Fruit fly (Drosophila melanogaster): ENCODE results near the gene CG32462.

Gene CG32462

dm6 chr3L:22870378-22870777 is 17.1 kb upstream of the CG32462 start:
- TF ChIP-seq Eip93F (GFP tag; optimal IDR thresholded peaks at IDR 0.05) (no peak), spab (GFP tag; optimal IDR thresholded peaks at IDR 0.05) (no peak), Lpt (GFP tag; optimal IDR thresholded peaks at IDR 0.05) (no peak), vri (GFP tag; optimal IDR thresholded peaks at IDR 0.05) (peak; percentile 71), lz (GFP tag; optimal IDR thresholded peaks at IDR 0.05) (no peak)

- TF ChIP-seq CG8632 (GFP tag; optimal IDR thresholded peaks at IDR 0.05) = no peak
- no peak for TF ChIP-seq CG8119 (GFP tag; IDR thresholded peaks at IDR 0.05)
- no peak for TF ChIP-seq CG10669 (GFP tag; optimal IDR thresholded peaks at IDR 0.05)
- no peak for TF ChIP-seq CG16779 (tag; optimal IDR thresholded peaks at IDR 0.05)
- peak; percentile 63 for TF ChIP-seq vri (GFP tag; optimal IDR thresholded peaks at IDR 0.05)
- peak; percentile 44 for TF ChIP-seq Eip75B (GFP tag; optimal IDR thresholded peaks at IDR 0.05)
- peak; percentile 84 for TF ChIP-seq Eip78C (GFP tag)
- TF ChIP-seq CG8319 (GFP tag; optimal IDR thresholded peaks at IDR 0.05) = no peak
- TF ChIP-seq cyc (GFP tag; optimal IDR thresholded peaks at IDR 0.05) = peak; percentile 60
- TF ChIP-seq Blimp-1 (GFP tag; optimal IDR thresholded peaks at IDR 0.05) = no peak
- no peak for TF ChIP-seq OdsH (GFP tag; optimal IDR thresholded peaks at IDR 0.05)
- no peak for TF ChIP-seq Gug (GFP tag; IDR thresholded peaks at IDR 0.05)
- no peak for TF ChIP-seq CG6854 (GFP tag; optimal IDR thresholded peaks at IDR 0.05)
- no peak for TF ChIP-seq CG11902 (GFP tag; optimal IDR thresholded peaks at IDR 0.05)
- peak; percentile 2 for TF ChIP-seq svp (GFP tag)
- peak; percentile 11 for TF ChIP-seq CG10631 (GFP tag; optimal IDR thresholded peaks at IDR 0.05)
- TF ChIP-seq esn (GFP tag; optimal IDR thresholded peaks at IDR 0.05) = peak; percentile 71
- peak; percentile 48 for TF ChIP-seq CG31627 (GFP tag; optimal IDR thresholded peaks at IDR 0.05)
- peak; percentile 46 for TF ChIP-seq topi (GFP tag; optimal IDR thresholded peaks at IDR 0.05)
- peak; percentile 31 for TF ChIP-seq Sox14 (GFP tag; optimal IDR thresholded peaks at IDR 0.05)
- peak in 1 of 2 experiments; percentile 22 for TF ChIP-seq ss (GFP tag; optimal IDR thresholded peaks at IDR 0.05)
- peak; percentile 36 for TF ChIP-seq CG6792 (GFP tag; optimal IDR thresholded peaks at IDR 0.05)
- no peak for TF ChIP-seq Lpt (GFP tag; optimal IDR thresholded peaks at IDR 0.05)
- no peak for TF ChIP-seq dsx (GFP tag; optimal IDR thresholded peaks at IDR 0.05; ENCODE audit: poor library complexity, severe bottlenecking)
- peak; percentile 90 for TF ChIP-seq achi (GFP tag; optimal IDR thresholded peaks at IDR 0.05)
- 0 out of 3 replicates have a peak, but pooled peaks have one; percentile 32 for TF ChIP-seq eg (GFP tag; IDR thresholded peaks at IDR 0.05)
- peak; percentile 54 for TF ChIP-seq lz (GFP tag; optimal IDR thresholded peaks at IDR 0.05)
- peak; percentile 15 for TF ChIP-seq acj6 (GFP tag; optimal IDR thresholded peaks at IDR 0.05)
- no peak for TF ChIP-seq Sox102F (GFP tag; optimal IDR thresholded peaks at IDR 0.05)
- no peak for TF ChIP-seq CG11294 (GFP tag; IDR thresholded peaks at IDR 0.05)
- TF ChIP-seq CG3919 (GFP tag; optimal IDR thresholded peaks at IDR 0.05) = peak; percentile 63
These were observed 14.8 kb upstream of the CG32462 start, which contains the start of gene EMC4 for dm6 chr3L:22868070-22868469. Gene EMC4 (minus strand): TSS chr3L:22868243.

- TF ChIP-seq topi (GFP tag; optimal IDR thresholded peaks at IDR 0.05) = peak; percentile 61
- no peak for TF ChIP-seq vri (GFP tag; optimal IDR thresholded peaks at IDR 0.05)
- TF ChIP-seq Eip93F (GFP tag; optimal IDR thresholded peaks at IDR 0.05) = peak; percentile 44
- peak; percentile 72 for TF ChIP-seq Lpt (GFP tag; optimal IDR thresholded peaks at IDR 0.05)
- TF ChIP-seq Smox (GFP tag; optimal IDR thresholded peaks at IDR 0.05) = peak; percentile 73
- TF ChIP-seq acj6 (GFP tag; optimal IDR thresholded peaks at IDR 0.05) = peak; percentile 79
- TF ChIP-seq CG1621 (tag; optimal IDR thresholded peaks at IDR 0.05) = peak; percentile 40
- TF ChIP-seq Sox14 (GFP tag; optimal IDR thresholded peaks at IDR 0.05) = peak; percentile 54
- peak; percentile 38 for TF ChIP-seq CG6808 (GFP tag; optimal IDR thresholded peaks at IDR 0.05)
- peak; percentile 71 for TF ChIP-seq eg (GFP tag; IDR thresholded peaks at IDR 0.05)
- peak; percentile 40 for TF ChIP-seq CG8319 (GFP tag; optimal IDR thresholded peaks at IDR 0.05)
- TF ChIP-seq Sox102F (GFP tag; optimal IDR thresholded peaks at IDR 0.05) = peak; percentile 75
- TF ChIP-seq achi (GFP tag; optimal IDR thresholded peaks at IDR 0.05) = no peak
- TF ChIP-seq fd59A (GFP tag; optimal IDR thresholded peaks at IDR 0.05) = peak; percentile 31
- peak; percentile 75 for TF ChIP-seq CG8632 (GFP tag; optimal IDR thresholded peaks at IDR 0.05)
- peak; percentile 55 for TF ChIP-seq dsx (GFP tag; optimal IDR thresholded peaks at IDR 0.05; ENCODE audit: poor library complexity, severe bottlenecking)
- peak; percentile 54 for TF ChIP-seq CG16779 (tag; optimal IDR thresholded peaks at IDR 0.05)
- peak; percentile 39 for TF ChIP-seq CG31627 (GFP tag; optimal IDR thresholded peaks at IDR 0.05)
- TF ChIP-seq OdsH (GFP tag; optimal IDR thresholded peaks at IDR 0.05) = peak; percentile 82
- TF ChIP-seq CG4318 (GFP tag; optimal IDR thresholded peaks at IDR 0.05) = no peak
- TF ChIP-seq Hr38 (GFP tag; optimal IDR thresholded peaks at IDR 0.05) = no peak
- peak; percentile 5 for TF ChIP-seq fkh (GFP tag; optimal IDR thresholded peaks at IDR 0.05)
- peak; percentile 9 for TF ChIP-seq Ets21C (GFP tag; optimal IDR thresholded peaks at IDR 0.05)
- TF ChIP-seq Blimp-1 (GFP tag; optimal IDR thresholded peaks at IDR 0.05) = peak; percentile 8
- peak in 1 of 2 experiments; percentile 73 for TF ChIP-seq salr (GFP tag; optimal IDR thresholded peaks at IDR 0.05)
- peak; percentile 94 for TF ChIP-seq Eip78C (GFP tag)
- TF ChIP-seq cyc (GFP tag; optimal IDR thresholded peaks at IDR 0.05) = no peak
- TF ChIP-seq CG11294 (GFP tag; IDR thresholded peaks at IDR 0.05) = no peak
- TF ChIP-seq CG7368 (GFP tag; optimal IDR thresholded peaks at IDR 0.05) = peak; percentile 29
- peak; percentile 80 for TF ChIP-seq CG32006 (GFP tag; optimal IDR thresholded peaks at IDR 0.05)
- TF ChIP-seq pdm3 (GFP tag; optimal IDR thresholded peaks at IDR 0.05) = peak; percentile 72
- TF ChIP-seq Gug (GFP tag; IDR thresholded peaks at IDR 0.05) = no peak
These were observed 11.7 kb upstream of the CG32462 start for dm6 chr3L:22865061-22865418.
